Fruit fly (Drosophila melanogaster) whole organism, prepupa: ENCODE data around the gene Fdh.

Experiments used
- CG10669 ChIP-seq: fragments of 200-800 bp; sonication (Bioruptor generic); optimal IDR thresholded peaks from 3 replicates; lab custom pipeline; 2018; ENCODE audit warnings: missing biosample characterization, mild to moderate bottlenecking, missing genetic modification characterization, moderate library complexity
- CG11294 ChIP-seq: fragments of 200-800 bp; sonication (Bioruptor generic); IDR thresholded peaks from 2 replicates; pipeline ENCODE4 v1.3.6; 2022; ENCODE audit warnings: missing biosample characterization, missing genetic modification characterization
- CG11762 ChIP-seq: fragments of 200-800 bp; sonication (Bioruptor generic); optimal IDR thresholded peaks from 3 replicates; lab custom pipeline; 2016; ENCODE audit warnings: missing biosample characterization, missing genetic modification characterization; ENCODE audit not compliant: insufficient read depth
- CG15336 ChIP-seq: fragments of 200-800 bp; sonication (Bioruptor generic); IDR thresholded peaks from 2 replicates; pipeline ENCODE4 v1.3.6; 2022; ENCODE audit warnings: missing biosample characterization, missing genetic modification characterization
- CG1621 ChIP-seq: fragments of 200-800 bp; sonication (Bioruptor generic); optimal IDR thresholded peaks from 3 replicates; lab custom pipeline; 2018; ENCODE audit warnings: missing biosample characterization, mild to moderate bottlenecking, missing genetic modification characterization
- CG3032 ChIP-seq: fragments of 200-800 bp; optimal IDR thresholded peaks from 2 replicates; lab custom pipeline; 2019; ENCODE audit warnings: missing biosample characterization, mild to moderate bottlenecking, missing genetic modification characterization, moderate library complexity
- CG31627 ChIP-seq: fragments of 200-800 bp; sonication (Bioruptor generic); optimal IDR thresholded peaks from 3 replicates; lab custom pipeline; 2016; ENCODE audit warnings: missing biosample characterization, missing genetic modification characterization
- CG32006 ChIP-seq: fragments of 200-800 bp; sonication (Bioruptor generic); optimal IDR thresholded peaks from 3 replicates; lab custom pipeline; 2017; ENCODE audit warnings: missing biosample characterization, mild to moderate bottlenecking, missing genetic modification characterization
- CG4318 ChIP-seq: fragments of 200-800 bp; sonication (Bioruptor generic); optimal IDR thresholded peaks from 3 replicates; lab custom pipeline; 2017; ENCODE audit warnings: missing biosample characterization, mild to moderate bottlenecking, missing genetic modification characterization
- CG6163 ChIP-seq: fragments of 200-800 bp; sonication (Bioruptor generic); IDR thresholded peaks from 3 replicates; pipeline ENCODE4 v1.3.6; 2022; ENCODE audit warnings: missing biosample characterization, missing genetic modification characterization
- CG6276 ChIP-seq: fragments of 200-800 bp; sonication (Bioruptor generic); optimal IDR thresholded peaks from 2 replicates; lab custom pipeline; 2017; ENCODE audit warnings: missing biosample characterization, mild to moderate bottlenecking, missing genetic modification characterization
- CG6792 ChIP-seq: fragments of 200-800 bp; sonication (Bioruptor generic); optimal IDR thresholded peaks from 3 replicates; lab custom pipeline; 2016; ENCODE audit warnings: missing biosample characterization, missing genetic modification characterization
- CG6808 ChIP-seq: fragments of 200-800 bp; sonication (Bioruptor generic); optimal IDR thresholded peaks from 3 replicates; lab custom pipeline; 2017; ENCODE audit warnings: missing biosample characterization, missing genetic modification characterization, mild to moderate bottlenecking, moderate library complexity, missing genetic modification reagents
- CG6854 ChIP-seq: fragments of 200-800 bp; sonication (Bioruptor generic); optimal IDR thresholded peaks from 2 replicates; lab custom pipeline; 2017; ENCODE audit warnings: missing biosample characterization, mild to moderate bottlenecking, missing genetic modification characterization
- CG8119 ChIP-seq: fragments of 200-800 bp; sonication (Bioruptor generic); IDR thresholded peaks from 3 replicates; pipeline ENCODE4 v1.3.6; 2022; ENCODE audit warnings: missing biosample characterization, missing genetic modification characterization
- CG8319 ChIP-seq: fragments of 200-800 bp; sonication (Bioruptor generic); optimal IDR thresholded peaks from 3 replicates; lab custom pipeline; 2016; ENCODE audit warnings: missing biosample characterization, missing genetic modification characterization
- CG9139 ChIP-seq: fragments of 200-800 bp; sonication (Bioruptor generic); optimal IDR thresholded peaks from 3 replicates; lab custom pipeline; 2017; ENCODE audit warnings: missing biosample characterization, mild to moderate bottlenecking, missing genetic modification characterization
- Eip78C ChIP-seq: fragments of 200-800 bp; sonication (Bioruptor generic); peaks from one replicate; lab custom pipeline; 2016; ENCODE audit warnings: missing biosample characterization, missing genetic modification characterization
- Eip93F ChIP-seq: fragments of 200-800 bp; sonication (Bioruptor generic); optimal IDR thresholded peaks from 2 replicates; lab custom pipeline; 2016; ENCODE audit warnings: missing biosample characterization, mild to moderate bottlenecking, missing genetic modification characterization
- Ets96B ChIP-seq: fragments of 200-800 bp; optimal IDR thresholded peaks from 2 replicates; lab custom pipeline; 2019; ENCODE audit warnings: missing biosample characterization, mild to moderate bottlenecking, missing genetic modification characterization, moderate library complexity
- Gug ChIP-seq: fragments of 200-800 bp; sonication (Bioruptor generic); IDR thresholded peaks from 2 replicates; pipeline ENCODE4 v1.3.6; 2022; ENCODE audit warnings: missing biosample characterization, missing genetic modification characterization
- Hr38 ChIP-seq: sonication (Bioruptor generic); optimal IDR thresholded peaks from 2 replicates; lab custom pipeline; 2016; ENCODE audit warnings: missing biosample characterization, missing genetic modification characterization
- Hr39 ChIP-seq: fragments of 200-800 bp; sonication (Bioruptor generic); optimal IDR thresholded peaks from 2 replicates; lab custom pipeline; 2016; ENCODE audit warnings: missing biosample characterization, missing genetic modification characterization
- Hr4 ChIP-seq: fragments of 200-800 bp; sonication (Bioruptor generic); optimal IDR thresholded peaks from 3 replicates; lab custom pipeline; 2016; ENCODE audit warnings: missing biosample characterization, missing genetic modification characterization
- Lpt ChIP-seq: fragments of 200-800 bp; sonication (Bioruptor generic); optimal IDR thresholded peaks from 3 replicates; lab custom pipeline; 2016; ENCODE audit warnings: missing biosample characterization, missing genetic modification characterization
- OdsH ChIP-seq: fragments of 200-800 bp; sonication (Bioruptor generic); optimal IDR thresholded peaks from 3 replicates; lab custom pipeline; 2016; ENCODE audit warnings: missing biosample characterization, missing genetic modification characterization
- Sox102F ChIP-seq: fragments of 200-800 bp; sonication (Bioruptor generic); optimal IDR thresholded peaks from 2 replicates; lab custom pipeline; 2016; ENCODE audit warnings: missing biosample characterization, mild to moderate bottlenecking, missing genetic modification characterization
- Sox14 ChIP-seq: fragments of 200-800 bp; sonication (Bioruptor generic); optimal IDR thresholded peaks from 3 replicates; lab custom pipeline; 2016; ENCODE audit warnings: missing biosample characterization, missing genetic modification characterization
- achi ChIP-seq: fragments of 200-800 bp; sonication (Bioruptor generic); optimal IDR thresholded peaks from 3 replicates; lab custom pipeline; 2016; ENCODE audit warnings: missing biosample characterization, missing genetic modification characterization
- acj6 ChIP-seq: fragments of 200-800 bp; sonication (Bioruptor generic); optimal IDR thresholded peaks from 3 replicates; lab custom pipeline; 2016; ENCODE audit warnings: missing biosample characterization, missing genetic modification characterization
- cyc ChIP-seq: fragments of 200-800 bp; sonication (Bioruptor generic); optimal IDR thresholded peaks from 3 replicates; lab custom pipeline; 2016; ENCODE audit warnings: missing biosample characterization, missing genetic modification characterization
- eg ChIP-seq: fragments of 200-800 bp; sonication (Bioruptor generic); IDR thresholded peaks from 3 replicates; pipeline ENCODE4 v1.3.6; 2022; ENCODE audit warnings: missing biosample characterization, missing genetic modification characterization
- esn ChIP-seq: fragments of 200-800 bp; sonication (Bioruptor generic); optimal IDR thresholded peaks from 2 replicates; lab custom pipeline; 2016; ENCODE audit warnings: missing biosample characterization, mild to moderate bottlenecking, missing genetic modification characterization, moderate library complexity
- fd59A ChIP-seq: fragments of 200-800 bp; sonication (Bioruptor generic); optimal IDR thresholded peaks from 2 replicates; lab custom pipeline; 2017; ENCODE audit warnings: missing biosample characterization, mild to moderate bottlenecking, missing genetic modification characterization, missing genetic modification reagents
- fkh ChIP-seq: fragments of 200-800 bp; sonication (Bioruptor generic); optimal IDR thresholded peaks from 3 replicates; lab custom pipeline; 2017; ENCODE audit warnings: missing biosample characterization, mild to moderate bottlenecking, missing genetic modification characterization, moderate library complexity
- lz ChIP-seq: fragments of 200-800 bp; sonication (Bioruptor generic); optimal IDR thresholded peaks from 3 replicates; lab custom pipeline; 2016; ENCODE audit warnings: missing biosample characterization, missing genetic modification characterization
- net ChIP-seq: fragments of 200-800 bp; sonication (Bioruptor generic); optimal IDR thresholded peaks from 3 replicates; lab custom pipeline; 2016; ENCODE audit warnings: missing biosample characterization, missing genetic modification characterization
- salr ChIP-seq, 2 experiments: fragments of 200-800 bp; sonication (Bioruptor generic); optimal IDR thresholded peaks; 3 replicates each; lab custom pipeline; 2016 to 2018; ENCODE audit warnings: missing biosample characterization in 2 of 2, missing genetic modification characterization in 2 of 2, mild to moderate bottlenecking in 1 of 2
- spab ChIP-seq: fragments of 200-800 bp; sonication (Bioruptor generic); optimal IDR thresholded peaks from 2 replicates; lab custom pipeline; 2017; ENCODE audit warnings: missing biosample characterization, mild to moderate bottlenecking, missing genetic modification characterization, missing genetic modification reagents
- ss ChIP-seq, 2 experiments: fragments of 200-800 bp; sonication (Bioruptor generic); optimal IDR thresholded peaks; 2 replicates in 1 of 2; 3 replicates in 1 of 2; lab custom pipeline; 2017 to 2018; ENCODE audit warnings: mild to moderate bottlenecking in 2 of 2, missing biosample characterization in 2 of 2, missing genetic modification characterization in 2 of 2, moderate library complexity in 1 of 2
- topi ChIP-seq: fragments of 200-800 bp; sonication (Bioruptor generic); optimal IDR thresholded peaks from 3 replicates; lab custom pipeline; 2016; ENCODE audit warnings: missing biosample characterization, missing genetic modification characterization

The Fdh gene

DNA sequence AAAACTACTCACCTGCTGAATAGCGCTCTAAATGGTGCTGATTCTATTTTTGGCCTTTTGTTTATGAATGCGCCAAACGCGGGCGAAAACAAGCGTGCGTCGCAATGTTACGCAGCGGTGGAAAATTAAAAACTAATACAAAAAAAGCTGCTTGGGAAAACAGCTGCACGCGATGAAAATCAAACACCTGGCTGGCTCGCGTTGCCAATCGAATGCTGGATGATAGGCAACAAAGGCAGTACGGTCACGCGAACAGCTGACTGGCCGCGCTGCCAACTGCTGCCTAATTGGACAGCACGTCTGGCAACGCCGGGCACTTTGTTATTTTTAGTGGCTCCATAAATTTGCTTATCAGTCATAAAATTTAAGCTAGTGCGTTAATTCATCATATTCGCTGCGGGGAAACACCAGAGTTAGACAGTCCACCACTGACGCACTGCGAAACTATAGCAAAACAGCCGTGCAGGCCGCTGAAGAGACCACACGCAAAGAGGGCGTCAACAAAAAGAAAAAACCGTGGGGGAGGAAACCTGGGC lies 3.7 kb downstream of the Fdh start, which contains the start of the genes SelR and Tsp86D:
SelR (minus strand) TSS at position 216 of the 536 bp plus-strand sequence.
Tsp86D (plus strand) TSS at position 282 of the 536 bp plus-strand sequence.
- no peak for TF ChIP-seq CG6163
- no peak for TF ChIP-seq CG10669 (GFP tag; lab: Kevin White, UChicago)
- TF ChIP-seq CG4318 (GFP tag; lab: Kevin White, UChicago), result no peak
- no peak for TF ChIP-seq Lpt
- TF ChIP-seq Sox14, result peak; percentile 58
- TF ChIP-seq eg (GFP tag; lab: Robert Waterston, UW), result 0 out of 3 replicates have a peak, but pooled peaks have one; percentile 6
- no peak for TF ChIP-seq CG8119 (GFP tag; lab: Robert Waterston, UW)
- TF ChIP-seq net (GFP tag; lab: Kevin White, UChicago), result peak; percentile 31
- no peak for TF ChIP-seq CG1621 (tag; lab: Kevin White, UChicago)
- TF ChIP-seq CG11294 (GFP tag; lab: Robert Waterston, UW), result no peak; the same call in 1 of the 2 replicates
- no peak for TF ChIP-seq CG32006
- TF ChIP-seq Hr39, result no peak
- TF ChIP-seq ss (GFP tag; optimal IDR thresholded peaks at IDR 0.05; lab: Kevin White, UChicago), result peak in 1 of 2 experiments; percentile 14
- TF ChIP-seq CG6808 (GFP tag; lab: Kevin White, UChicago), result no peak
- TF ChIP-seq topi (GFP tag; lab: Kevin White, UChicago), result no peak
- no peak for TF ChIP-seq Ets96B (tag; lab: Kevin White, UChicago)
- TF ChIP-seq CG8319 (GFP tag; lab: Kevin White, UChicago), result no peak
- no peak for TF ChIP-seq OdsH
- peak; percentile 63 for TF ChIP-seq fkh (GFP tag; lab: Kevin White, UChicago)
- peak; percentile 10 for TF ChIP-seq esn (GFP tag; lab: Kevin White, UChicago)
- TF ChIP-seq Hr38 (GFP tag; lab: Kevin White, UChicago), result no peak
- TF ChIP-seq CG31627, result no peak
- peak; percentile 9; the same call in 1 of the 2 replicates for TF ChIP-seq CG15336

- TF ChIP-seq Hr4 (GFP tag; lab: Kevin White, UChicago) (no peak), CG15336 (no peak), CG4318 (GFP tag; lab: Kevin White, UChicago) (no peak), Eip93F (GFP tag; lab: Kevin White, UChicago) (no peak), fd59A (GFP tag; lab: Kevin White, UChicago) (no peak), CG11762 (GFP tag; lab: Kevin White, UChicago) (no peak), CG3032 (tag; lab: Kevin White, UChicago) (no peak), Hr39 (no peak), ss (GFP tag; optimal IDR thresholded peaks at IDR 0.05; lab: Kevin White, UChicago) (no peak), Gug (GFP tag; lab: Robert Waterston, UW) (no peak), CG6808 (GFP tag; lab: Kevin White, UChicago) (no peak)
Measured at dm6 chr3R:10863956-10864355, 8.2 kb downstream of the Fdh start.

DNA sequence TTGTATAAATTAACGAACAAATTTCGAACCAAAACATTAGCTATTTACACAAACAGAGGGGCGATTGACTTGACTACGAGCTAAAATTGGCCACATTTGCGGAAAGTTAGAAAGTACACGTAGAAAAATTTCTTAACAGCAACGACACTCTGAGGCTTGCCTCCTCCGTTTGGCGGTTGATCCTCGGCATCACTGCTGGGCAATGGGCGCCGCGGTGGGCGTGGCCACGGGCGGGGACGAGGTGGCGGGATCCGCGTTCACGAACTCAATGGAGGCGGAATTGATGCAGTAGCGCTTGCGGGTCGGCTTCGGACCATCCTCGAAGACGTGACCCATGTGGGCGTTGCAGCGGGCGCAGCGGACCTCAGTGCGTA lies 8.7 kb downstream of the Fdh start:
- TF ChIP-seq Hr39, result peak; percentile 11
- no peak for TF ChIP-seq achi (GFP tag; lab: Kevin White, UChicago)
- peak; percentile 27 for TF ChIP-seq Hr4 (GFP tag; lab: Kevin White, UChicago)
- peak; percentile 47 for TF ChIP-seq CG32006
- TF ChIP-seq Eip78C, result peak; percentile 36
- TF ChIP-seq CG31627, result no peak

- peak; percentile 20 for TF ChIP-seq achi (GFP tag; lab: Kevin White, UChicago)
- TF ChIP-seq CG3032 (tag; lab: Kevin White, UChicago), result no peak
- no peak for TF ChIP-seq Hr39
- TF ChIP-seq cyc (GFP tag; lab: Kevin White, UChicago), result no peak
- TF ChIP-seq Hr38 (GFP tag; lab: Kevin White, UChicago), result no peak
- no peak for TF ChIP-seq CG6792 (GFP tag; lab: Kevin White, UChicago)
- TF ChIP-seq CG32006, result no peak
- TF ChIP-seq CG6276 (GFP tag; lab: Kevin White, UChicago), result no peak
- TF ChIP-seq salr (GFP tag; optimal IDR thresholded peaks at IDR 0.05; lab: Kevin White, UChicago), result no peak
- peak; percentile 18 for TF ChIP-seq lz (GFP tag; lab: Kevin White, UChicago)
- no peak for TF ChIP-seq CG6854 (GFP tag; lab: Kevin White, UChicago)
- no peak for TF ChIP-seq Sox102F (GFP tag; lab: Kevin White, UChicago)
- no peak for TF ChIP-seq Gug (GFP tag; lab: Robert Waterston, UW)
- no peak for TF ChIP-seq spab (GFP tag; lab: Kevin White, UChicago)
- no peak for TF ChIP-seq Lpt
- TF ChIP-seq eg (GFP tag; lab: Robert Waterston, UW), result peak; percentile 61; the same call in 1 of the 3 replicates
- TF ChIP-seq CG9139 (GFP tag; lab: Kevin White, UChicago), result no peak
- no peak for TF ChIP-seq CG15336
- TF ChIP-seq Sox14, result peak; percentile 7
- TF ChIP-seq Eip78C, result peak; percentile 74
- no peak for TF ChIP-seq acj6 (GFP tag; lab: Kevin White, UChicago)
- no peak for TF ChIP-seq Hr4 (GFP tag; lab: Kevin White, UChicago)
- peak; percentile 32; the same call in 2 of the 3 replicates for TF ChIP-seq CG6163
- no peak for TF ChIP-seq CG8319 (GFP tag; lab: Kevin White, UChicago)
Measured at dm6 chr3R:10862773-10863445, 9.3 kb downstream of the Fdh start, which contains the start of gene CG6574. TSS of gene CG6574 (minus strand) at chr3R:10862988.
